Worm (Caenorhabditis elegans): ENCODE results near the gene arrd-4.

- no peak for TF ChIP-seq W03F9.2 (tag; optimal IDR thresholded peaks at IDR 0.05)
- TF ChIP-seq him-1 (tag; optimal IDR thresholded peaks at IDR 0.05): no peak
- no peak for TF ChIP-seq dao-5 (tag; optimal IDR thresholded peaks at IDR 0.05)
These were observed 37.9 kb downstream of the arrd-4 start, which contains the start of gene cyp-13A5 for ce11 chrII:9800251-9800650.
